Worm (Caenorhabditis elegans) whole organism, midembryonic: ENCODE data around the gene F55H2.8.

Experiments used
- cog-1 ChIP-seq: sonication (generic microtip); optimal IDR thresholded peaks from 2 replicates; lab custom pipeline; 2016; ENCODE audit warnings: missing genetic modification characterization, missing compliant biosample characterization
- flt-1 ChIP-seq: fragments of 200-800 bp; sonication (Bioruptor generic); IDR thresholded peaks from 2 replicates; pipeline ENCODE4 v1.3.6; 2022; ENCODE audit warnings: missing genetic modification characterization, missing compliant biosample characterization
- med-1 ChIP-seq: sonication (generic microtip); optimal IDR thresholded peaks from 2 replicates; lab custom pipeline; 2017; ENCODE audit warnings: missing genetic modification characterization, mild to moderate bottlenecking, missing compliant biosample characterization, antibody characterized with exemption, missing genetic modification reagents; ENCODE audit not compliant: insufficient read depth
- ref-1 ChIP-seq: fragments of 200-800 bp; sonication (Bioruptor generic); conservative IDR thresholded peaks from 2 replicates; pipeline ENCODE4 v1.3.6; 2022; ENCODE audit warnings: missing genetic modification reagents, missing genetic modification characterization, missing compliant biosample characterization
- tab-1 ChIP-seq: fragments of 200-800 bp; sonication (Bioruptor generic); IDR thresholded peaks from 2 replicates; pipeline ENCODE4 v1.3.6; 2022; ENCODE audit warnings: missing genetic modification characterization, missing compliant biosample characterization
- ztf-23 ChIP-seq: fragments of 200-800 bp; sonication (Bioruptor generic); IDR thresholded peaks from 2 replicates; pipeline ENCODE4 v1.3.6; 2022; ENCODE audit warnings: missing genetic modification reagents, missing genetic modification characterization, missing compliant biosample characterization

- TF ChIP-seq med-1 (GFP tag; lab: Kevin White, UChicago): no peak
- no peak for TF ChIP-seq ref-1 (GFP tag; lab: Robert Waterston, UW)
- no peak for TF ChIP-seq cog-1 (tag; lab: Kevin White, UChicago)
- no peak for TF ChIP-seq tab-1 (GFP tag; lab: Robert Waterston, UW)
- TF ChIP-seq flt-1 (GFP tag; lab: Robert Waterston, UW): no peak
- no peak for TF ChIP-seq ztf-23 (GFP tag; lab: Robert Waterston, UW)
These were observed 26.2 kb upstream of the F55H2.8 start for ce11 chrIII:9487454-9487853.
